Fruit fly (Drosophila melanogaster): ENCODE measurements around the gene CG6836.

The CG6836 gene

DNA sequence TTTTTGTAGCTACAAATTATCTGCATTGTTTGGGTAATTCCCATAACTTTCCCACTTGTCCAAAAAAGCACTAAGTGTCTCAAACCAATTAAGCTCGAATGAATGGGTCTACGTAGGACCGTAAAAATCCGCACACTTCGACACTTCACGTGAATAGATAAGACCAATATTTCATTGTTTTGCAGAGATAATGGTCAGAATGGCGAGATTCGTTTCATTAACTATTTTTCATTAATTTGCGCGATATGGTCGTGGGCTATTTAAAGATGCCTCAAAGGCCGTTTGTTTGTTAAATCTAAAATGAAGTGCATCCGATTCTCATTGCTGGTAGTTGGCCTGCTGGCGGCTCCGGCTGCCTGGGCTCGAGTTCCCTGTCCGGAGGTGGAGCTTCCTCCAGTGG is 33.1 kb upstream of the CG6836 start, which contains the start of gene CG6839:
Gene CG6839, plus strand, starts transcription at position 301 of the 400 bp plus-strand sequence.
- TF ChIP-seq CG34367 (tag; optimal IDR thresholded peaks at IDR 0.05) (no peak), CG15710 (tag; optimal IDR thresholded peaks at IDR 0.05) (no peak), D1 (tag; optimal IDR thresholded peaks at IDR 0.05) (no peak), CG4496 (GFP tag; IDR thresholded peaks at IDR 0.05) (no peak), Snoo (tag; optimal IDR thresholded peaks at IDR 0.05) (no peak), Pif1B (GFP tag; optimal IDR thresholded peaks at IDR 0.05) (no peak), CG10348 (GFP tag; IDR thresholded peaks at IDR 0.05) (no peak), rn (GFP tag; IDR thresholded peaks at IDR 0.05) (no peak), CG13204 (GFP tag; optimal IDR thresholded peaks at IDR 0.05) (no peak), EcR (GFP tag; optimal IDR thresholded peaks at IDR 0.05) (no peak), CG14655 (GFP tag; optimal IDR thresholded peaks at IDR 0.05) (no peak), CG9948 (tag; optimal IDR thresholded peaks at IDR 0.05) (no peak), CG8159 (tag; optimal IDR thresholded peaks at IDR 0.05) (no peak), gl (tag; optimal IDR thresholded peaks at IDR 0.05) (no peak), CG12605 (GFP tag; IDR thresholded peaks at IDR 0.05) (no peak), CG8301 (tag; optimal IDR thresholded peaks at IDR 0.05) (no peak)

dm6 chr3L:18920219-18920618 is 30.2 kb upstream of the CG6836 start, which contains the start of gene CG18223:
CG18223 (minus strand) TSS chr3L:18920319.
- TF ChIP-seq CG17806 (tag; optimal IDR thresholded peaks at IDR 0.05) = no peak
- TF ChIP-seq CG9948 (tag; optimal IDR thresholded peaks at IDR 0.05) = no peak
- no peak for TF ChIP-seq D1 (tag; optimal IDR thresholded peaks at IDR 0.05)
- TF ChIP-seq rn (GFP tag; IDR thresholded peaks at IDR 0.05) = no peak
- no peak for TF ChIP-seq CG13204 (GFP tag; optimal IDR thresholded peaks at IDR 0.05)
- no peak for TF ChIP-seq CG10348 (GFP tag; IDR thresholded peaks at IDR 0.05)
- TF ChIP-seq fd96Ca (GFP tag; IDR thresholded peaks at IDR 0.05) = no peak
- no peak for TF ChIP-seq CG8301 (tag; optimal IDR thresholded peaks at IDR 0.05)
- TF ChIP-seq CG14655 (GFP tag; optimal IDR thresholded peaks at IDR 0.05) = no peak
- TF ChIP-seq CG12605 (GFP tag; IDR thresholded peaks at IDR 0.05) = no peak
- no peak for TF ChIP-seq Ets98B (GFP tag; IDR thresholded peaks at IDR 0.05)

dm6 chr3L:18922086-18922485 is 28.3 kb upstream of the CG6836 start, which contains the start of gene CG3819:
CG3819 (minus strand) TSS chr3L:18922108.
- TF ChIP-seq D1 (tag; optimal IDR thresholded peaks at IDR 0.05) (no peak), fd96Ca (GFP tag; IDR thresholded peaks at IDR 0.05) (no peak), CG15710 (tag; optimal IDR thresholded peaks at IDR 0.05) (no peak)

DNA sequence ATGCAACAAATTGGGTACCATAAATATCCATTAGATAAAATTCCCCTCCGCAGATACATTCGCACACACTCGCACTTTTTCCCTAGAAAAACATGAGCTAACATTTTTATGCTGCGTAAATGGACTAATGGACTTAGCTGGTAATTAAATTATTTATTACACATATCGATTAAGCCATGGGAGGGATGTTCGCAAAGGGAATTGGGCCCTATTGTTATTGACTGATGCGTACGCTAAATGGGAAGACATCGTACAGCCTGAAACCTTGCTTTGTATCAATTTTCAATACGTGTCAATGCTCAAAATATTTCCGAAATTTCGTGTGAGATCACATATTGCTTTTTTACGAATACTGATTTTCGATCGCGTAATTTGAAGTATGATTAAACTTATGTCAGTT is 25.6 kb upstream of the CG6836 start, which contains the start of gene CG43049:
Gene CG43049, plus strand, starts transcription at position 301 of the 400 bp plus-strand sequence.
- TF ChIP-seq CG8159 (tag; optimal IDR thresholded peaks at IDR 0.05) = no peak

- TF ChIP-seq CG8159 (tag; optimal IDR thresholded peaks at IDR 0.05) = no peak
- no peak for TF ChIP-seq rn (GFP tag; IDR thresholded peaks at IDR 0.05)
Observed at dm6 chr3L:18945938-18946337, 4.5 kb upstream of the CG6836 start, which contains the start of gene CG32204. CG32204 (minus strand) TSS chr3L:18946038.

- peak; percentile 5 for TF ChIP-seq CG34367 (tag; optimal IDR thresholded peaks at IDR 0.05)
- TF ChIP-seq CG8301 (tag; optimal IDR thresholded peaks at IDR 0.05) = no peak
- peak; percentile 77 for TF ChIP-seq CG4496 (GFP tag; IDR thresholded peaks at IDR 0.05)
- TF ChIP-seq Pif1A (GFP tag; optimal IDR thresholded peaks at IDR 0.05) = peak; percentile 6
Observed at dm6 chr3L:18946956-18947355, 3.5 kb upstream of the CG6836 start.

dm6 chr3L:18949137-18949536 is 1.3 kb upstream of the CG6836 start:
- TF ChIP-seq CG8301 (tag; optimal IDR thresholded peaks at IDR 0.05) (no peak), gl (tag; optimal IDR thresholded peaks at IDR 0.05) (no peak), D1 (tag; optimal IDR thresholded peaks at IDR 0.05) (no peak), fd96Ca (GFP tag; IDR thresholded peaks at IDR 0.05) (no peak), CG34367 (tag; optimal IDR thresholded peaks at IDR 0.05) (no peak), rn (GFP tag; IDR thresholded peaks at IDR 0.05) (no peak), Pif1B (GFP tag; optimal IDR thresholded peaks at IDR 0.05) (no peak), CG14655 (GFP tag; optimal IDR thresholded peaks at IDR 0.05) (no peak), CG15710 (tag; optimal IDR thresholded peaks at IDR 0.05) (no peak), Ets98B (GFP tag; IDR thresholded peaks at IDR 0.05) (no peak)

DNA sequence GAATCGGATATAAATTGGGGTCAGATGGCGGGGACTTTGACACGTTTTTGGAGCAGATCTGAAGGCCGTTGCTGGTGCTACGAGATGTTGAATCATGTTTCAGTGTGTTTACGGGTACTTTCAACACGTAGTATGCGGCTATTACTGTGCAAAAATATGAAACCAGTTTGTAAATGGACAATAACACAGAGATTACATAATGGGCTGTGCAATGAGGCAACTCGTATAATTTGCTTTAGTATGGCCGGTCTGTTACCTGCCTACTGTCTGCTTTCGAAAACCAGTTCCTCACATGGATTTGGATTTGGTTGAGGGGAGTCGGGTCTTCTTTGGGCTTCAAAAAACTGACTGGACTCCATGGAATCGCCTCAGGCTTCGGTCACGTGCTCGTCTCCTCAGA is 2.0 kb downstream of the CG6836 start:
- TF ChIP-seq CG8159 (tag; optimal IDR thresholded peaks at IDR 0.05) (no peak), CG32121 (GFP tag; IDR thresholded peaks at IDR 0.05) (no peak), Pif1A (GFP tag; optimal IDR thresholded peaks at IDR 0.05) (no peak), CG13204 (GFP tag; optimal IDR thresholded peaks at IDR 0.05) (no peak), D1 (tag; optimal IDR thresholded peaks at IDR 0.05) (no peak), CG34367 (tag; optimal IDR thresholded peaks at IDR 0.05) (no peak), Snoo (tag; optimal IDR thresholded peaks at IDR 0.05) (peak; percentile 38), CG10348 (GFP tag; IDR thresholded peaks at IDR 0.05) (no peak), Ets98B (GFP tag; IDR thresholded peaks at IDR 0.05) (no peak), CG9948 (tag; optimal IDR thresholded peaks at IDR 0.05) (no peak), Pif1B (GFP tag; optimal IDR thresholded peaks at IDR 0.05) (no peak), rn (GFP tag; IDR thresholded peaks at IDR 0.05) (no peak), CG17806 (tag; optimal IDR thresholded peaks at IDR 0.05) (no peak), EcR (GFP tag; optimal IDR thresholded peaks at IDR 0.05) (peak; percentile 63)

Data from whole organism, pupa.